Worm (Caenorhabditis elegans) whole organism, L3 larva: ENCODE data around the gene nspe-2.

Experiments
- R02D3.7 ChIP-seq: fragments of 150-350 bp; optimal IDR thresholded peaks from 2 replicates; lab custom pipeline; 2014; ENCODE audit warnings: missing biosample characterization, missing genetic modification characterization
- ceh-82 ChIP-seq: fragments of 150-350 bp; optimal IDR thresholded peaks from 2 replicates; lab custom pipeline; 2014; ENCODE audit warnings: missing biosample characterization, missing genetic modification characterization
- egl-27 ChIP-seq: sonication (generic microtip); optimal IDR thresholded peaks from 4 replicates; lab custom pipeline; 2017; ENCODE audit warnings: missing biosample characterization, missing genetic modification reagents, missing genetic modification characterization
- nhr-76 ChIP-seq: fragments of 150-350 bp; sonication (generic microtip); optimal IDR thresholded peaks from 5 replicates; lab custom pipeline; 2014; ENCODE audit warnings: missing biosample characterization, missing genetic modification characterization
- zag-1 ChIP-seq: fragments of 150-350 bp; optimal IDR thresholded peaks from 2 replicates; lab custom pipeline; 2014; ENCODE audit warnings: missing biosample characterization, missing genetic modification characterization
- ztf-11 ChIP-seq: fragments of 150-350 bp; optimal IDR thresholded peaks from 2 replicates; lab custom pipeline; 2014; ENCODE audit warnings: missing biosample characterization, missing genetic modification characterization

ce11 chrII:12655816-12656215 is 36.6 kb upstream of the nspe-2 start:
- TF ChIP-seq zag-1 (tag; lab: Kevin White, UChicago) (no peak), egl-27 (no peak), R02D3.7 (tag; lab: Kevin White, UChicago) (no peak), ztf-11 (tag; lab: Kevin White, UChicago) (no peak), ceh-82 (tag; lab: Kevin White, UChicago) (no peak), nhr-76 (tag; lab: Kevin White, UChicago) (no peak)
